Worm (Caenorhabditis elegans) whole organism, L2 larva: ENCODE data around the gene T01B6.1.
A peak's percentile ranks its signal among the peaks of the same experiment; 100 is the strongest.

ENCODE experiments used
- F13H6.1 ChIP-seq: sonication (generic microtip); optimal IDR thresholded peaks from 2 replicates; lab custom pipeline; 2016; ENCODE audit warnings: missing genetic modification characterization, missing compliant biosample characterization
- R02D3.7 ChIP-seq: fragments of 150-350 bp; optimal IDR thresholded peaks from 2 replicates; lab custom pipeline; 2014; ENCODE audit warnings: missing biosample characterization, missing genetic modification characterization
- Y55F3AM.14 ChIP-seq: fragments of 200-800 bp; sonication (Bioruptor generic); optimal IDR thresholded peaks from 2 replicates; lab custom pipeline; 2018; ENCODE audit warnings: mild to moderate bottlenecking, missing genetic modification characterization, missing compliant biosample characterization
- ZK546.5 ChIP-seq: sonication (generic microtip); optimal IDR thresholded peaks from 2 replicates; lab custom pipeline; 2017; ENCODE audit warnings: missing biosample characterization, missing genetic modification characterization
- alr-1 ChIP-seq: fragments of 150-350 bp; optimal IDR thresholded peaks from 2 replicates; lab custom pipeline; 2014; ENCODE audit warnings: missing biosample characterization, missing genetic modification characterization
- aly-2 ChIP-seq: fragments of 150-350 bp; optimal IDR thresholded peaks from 2 replicates; lab custom pipeline; 2014; ENCODE audit warnings: missing biosample characterization, missing genetic modification characterization
- ama-1 ChIP-seq: fragments of 150-350 bp; optimal IDR thresholded peaks from 2 replicates; lab custom pipeline; 2018; ENCODE audit warnings: inconsistent platforms
- blmp-1 ChIP-seq: sonication (generic microtip); optimal IDR thresholded peaks from 2 replicates; lab custom pipeline; 2017; ENCODE audit warnings: missing genetic modification characterization, mild to moderate bottlenecking, missing compliant biosample characterization, antibody characterized with exemption, moderate library complexity; ENCODE audit not compliant: insufficient read depth
- ceh-16 ChIP-seq: fragments of 150-350 bp; optimal IDR thresholded peaks from 2 replicates; lab custom pipeline; 2014; ENCODE audit warnings: missing biosample characterization, missing genetic modification characterization
- ceh-82 ChIP-seq: fragments of 150-350 bp; optimal IDR thresholded peaks from 2 replicates; lab custom pipeline; 2014; ENCODE audit warnings: missing biosample characterization, missing genetic modification characterization
- crh-2 ChIP-seq: sonication (generic microtip); optimal IDR thresholded peaks from 2 replicates; lab custom pipeline; 2017; ENCODE audit warnings: missing biosample characterization, missing genetic modification characterization
- dmd-4 ChIP-seq: sonication (generic microtip); optimal IDR thresholded peaks from 2 replicates; lab custom pipeline; 2017; ENCODE audit warnings: missing biosample characterization, missing genetic modification characterization
- egl-27 ChIP-seq: sonication (generic microtip); optimal IDR thresholded peaks from 3 replicates; lab custom pipeline; 2017; ENCODE audit warnings: missing biosample characterization, missing genetic modification reagents, missing genetic modification characterization
- elt-1 ChIP-seq: fragments of 150-350 bp; optimal IDR thresholded peaks from 2 replicates; lab custom pipeline; 2014; ENCODE audit warnings: missing biosample characterization, missing genetic modification characterization
- elt-3 ChIP-seq: sonication (generic microtip); optimal IDR thresholded peaks from 2 replicates; lab custom pipeline; 2017; ENCODE audit warnings: missing biosample characterization, missing genetic modification characterization
- gmeb-1 ChIP-seq: fragments of 150-350 bp; optimal IDR thresholded peaks from 2 replicates; lab custom pipeline; 2014; ENCODE audit warnings: missing biosample characterization, missing genetic modification characterization
- lin-11 ChIP-seq: fragments of 150-350 bp; sonication (generic microtip); optimal IDR thresholded peaks from 2 replicates; lab custom pipeline; 2014; ENCODE audit warnings: missing biosample characterization, missing genetic modification characterization, inconsistent platforms, mixed read lengths
- lin-13 ChIP-seq: fragments of 150-350 bp; optimal IDR thresholded peaks from 2 replicates; lab custom pipeline; 2014; ENCODE audit warnings: missing biosample characterization, missing genetic modification reagents, missing genetic modification characterization
- lin-39 ChIP-seq: fragments of 150-350 bp; optimal IDR thresholded peaks from 2 replicates; lab custom pipeline; 2014; ENCODE audit warnings: missing biosample characterization, missing genetic modification reagents, missing genetic modification characterization
- lsy-2 ChIP-seq, 2 experiments: fragments of 150-350 bp in 1 of 2; sonication (generic microtip) in 1 of 2; optimal IDR thresholded peaks; 2 replicates each; lab custom pipeline; 2014 to 2017; ENCODE audit warnings: missing biosample characterization in 2 of 2, missing genetic modification characterization in 2 of 2
- mab-5 ChIP-seq: fragments of 150-350 bp; optimal IDR thresholded peaks from 2 replicates; lab custom pipeline; 2014; ENCODE audit warnings: missing biosample characterization, missing genetic modification characterization
- mbf-1 ChIP-seq: sonication (generic microtip); optimal IDR thresholded peaks from 2 replicates; lab custom pipeline; 2017; ENCODE audit warnings: missing biosample characterization, missing genetic modification characterization
- mdl-1 ChIP-seq, 2 experiments: fragments of 150-350 bp in 1 of 2; sonication (generic microtip) in 1 of 2; optimal IDR thresholded peaks; 2 replicates each; lab custom pipeline; 2017; ENCODE audit warnings: missing biosample characterization in 2 of 2, missing genetic modification characterization in 2 of 2
- nhr-10 ChIP-seq: sonication (generic microtip); optimal IDR thresholded peaks from 2 replicates; lab custom pipeline; 2017; ENCODE audit warnings: missing biosample characterization, missing genetic modification characterization
- nhr-11 ChIP-seq: fragments of 150-350 bp; optimal IDR thresholded peaks from 2 replicates; lab custom pipeline; 2014; ENCODE audit warnings: missing biosample characterization, missing genetic modification characterization
- nhr-12 ChIP-seq: fragments of 150-350 bp; optimal IDR thresholded peaks from 2 replicates; lab custom pipeline; 2014; ENCODE audit warnings: missing biosample characterization, missing genetic modification characterization
- nhr-129 ChIP-seq: fragments of 150-350 bp; optimal IDR thresholded peaks from 2 replicates; lab custom pipeline; 2014; ENCODE audit warnings: missing biosample characterization, missing genetic modification characterization
- nhr-21 ChIP-seq: fragments of 150-350 bp; optimal IDR thresholded peaks from 2 replicates; lab custom pipeline; 2014; ENCODE audit warnings: missing biosample characterization, missing genetic modification characterization
- nhr-23 ChIP-seq: fragments of 150-350 bp; optimal IDR thresholded peaks from 2 replicates; lab custom pipeline; 2014; ENCODE audit warnings: missing biosample characterization, missing genetic modification reagents, missing genetic modification characterization
- nhr-237 ChIP-seq: fragments of 150-350 bp; optimal IDR thresholded peaks from 2 replicates; lab custom pipeline; 2014; ENCODE audit warnings: missing biosample characterization, missing genetic modification characterization
- nhr-25 ChIP-seq: fragments of 150-350 bp; sonication (generic microtip); optimal IDR thresholded peaks from 3 replicates; lab custom pipeline; 2014; ENCODE audit warnings: missing biosample characterization, missing genetic modification characterization
- nhr-6 ChIP-seq: fragments of 150-350 bp; optimal IDR thresholded peaks from 2 replicates; lab custom pipeline; 2014; ENCODE audit warnings: missing biosample characterization, missing genetic modification characterization
- nhr-77 ChIP-seq: fragments of 150-350 bp; optimal IDR thresholded peaks from 2 replicates; lab custom pipeline; 2014; ENCODE audit warnings: missing biosample characterization, missing genetic modification characterization
- peb-1 ChIP-seq: fragments of 150-350 bp; optimal IDR thresholded peaks from 2 replicates; lab custom pipeline; 2014; ENCODE audit warnings: missing biosample characterization, missing genetic modification characterization
- sem-4 ChIP-seq: fragments of 150-350 bp; optimal IDR thresholded peaks from 2 replicates; lab custom pipeline; 2014; ENCODE audit warnings: missing biosample characterization, missing genetic modification reagents, missing genetic modification characterization
- skn-1 ChIP-seq: sonication (generic microtip); optimal IDR thresholded peaks from 2 replicates; lab custom pipeline; 2017; ENCODE audit warnings: missing biosample characterization, missing genetic modification characterization
- sma-9 ChIP-seq, 2 experiments: fragments of 150-350 bp in 1 of 2; sonication (generic microtip) in 1 of 2; optimal IDR thresholded peaks; 2 replicates each; lab custom pipeline; 2014 to 2016; ENCODE audit warnings: missing genetic modification characterization in 2 of 2, mild to moderate bottlenecking in 1 of 2, missing biosample characterization in 1 of 2, missing compliant biosample characterization in 1 of 2, missing genetic modification reagents in 1 of 2, moderate library complexity in 1 of 2
- snpc-4 ChIP-seq: fragments of 150-350 bp; optimal IDR thresholded peaks from 2 replicates; lab custom pipeline; 2014; ENCODE audit warnings: missing biosample characterization, missing genetic modification characterization
- unc-39 ChIP-seq: fragments of 150-350 bp; optimal IDR thresholded peaks from 2 replicates; lab custom pipeline; 2014; ENCODE audit warnings: missing biosample characterization, missing genetic modification characterization
- unc-55 ChIP-seq: fragments of 150-350 bp; sonication (generic microtip); optimal IDR thresholded peaks from 3 replicates; lab custom pipeline; 2014; ENCODE audit warnings: missing biosample characterization, missing genetic modification reagents, missing genetic modification characterization
- unc-62 ChIP-seq: fragments of 150-350 bp; optimal IDR thresholded peaks from 2 replicates; lab custom pipeline; 2014; ENCODE audit warnings: missing biosample characterization, missing genetic modification reagents, missing genetic modification characterization
- zag-1 ChIP-seq: fragments of 150-350 bp; optimal IDR thresholded peaks from 2 replicates; lab custom pipeline; 2014; ENCODE audit warnings: missing biosample characterization, missing genetic modification characterization
- ztf-1 ChIP-seq: fragments of 200-800 bp; sonication (Bioruptor generic); conservative IDR thresholded peaks from 2 replicates; pipeline ENCODE4 v1.3.6; 2022; ENCODE audit warnings: missing genetic modification characterization, missing compliant biosample characterization
- ztf-11 ChIP-seq: sonication (generic microtip); optimal IDR thresholded peaks from 2 replicates; lab custom pipeline; 2017; ENCODE audit warnings: missing biosample characterization, missing genetic modification characterization
- ztf-4 ChIP-seq: fragments of 150-350 bp; optimal IDR thresholded peaks from 2 replicates; lab custom pipeline; 2014; ENCODE audit warnings: missing biosample characterization, missing genetic modification characterization

T01B6.1 gene

DNA sequence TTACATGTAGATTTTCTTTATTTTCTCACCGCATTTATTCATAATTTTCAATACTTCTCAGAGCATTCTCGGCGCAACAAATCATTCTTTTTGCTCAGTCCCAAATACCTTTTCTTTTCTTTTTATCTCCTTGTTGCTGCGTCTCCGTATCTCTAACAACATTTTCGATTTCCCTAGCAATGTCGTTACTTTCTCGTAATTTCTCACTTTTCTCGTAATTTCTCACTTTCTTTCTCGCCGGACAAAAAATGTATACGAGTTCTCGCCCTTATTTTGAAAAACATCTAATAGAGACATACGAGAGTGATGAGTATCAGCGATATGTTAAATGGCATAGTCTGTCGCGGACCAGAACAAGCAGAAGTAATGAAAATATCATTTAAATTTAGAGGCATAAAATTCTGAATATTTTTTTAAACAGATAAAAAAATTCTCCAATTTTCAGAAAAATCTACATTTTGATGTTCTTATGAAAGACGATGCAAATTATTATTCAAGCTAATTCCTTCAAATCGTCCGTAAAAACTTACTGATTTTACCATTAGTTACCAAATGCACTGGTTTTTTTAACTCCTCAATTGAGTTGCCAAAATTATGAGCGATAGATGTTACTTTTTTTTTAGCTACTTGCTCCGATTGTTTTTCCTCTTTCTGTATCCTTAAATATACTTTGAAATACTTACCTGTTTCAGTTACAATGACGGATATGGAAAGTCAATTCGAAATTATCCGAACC lies 40.0 kb downstream of the T01B6.1 start, which contains the start of gene F47G3.3:
Gene F47G3.3 (plus strand): TSS at position 686 of the 736 bp plus-strand sequence.
- TF ChIP-seq blmp-1 (tag; lab: Kevin White, UChicago) (peak; percentile 48), lin-39 (tag; lab: Kevin White, UChicago) (no peak), mab-5 (tag; lab: Kevin White, UChicago) (no peak), nhr-11 (tag; lab: Kevin White, UChicago) (no peak), skn-1 (tag; lab: Kevin White, UChicago) (no peak), elt-1 (no peak), nhr-237 (tag; lab: Kevin White, UChicago) (no peak)
- TF ChIP-seq, all 48 proteins: peak for 1

DNA sequence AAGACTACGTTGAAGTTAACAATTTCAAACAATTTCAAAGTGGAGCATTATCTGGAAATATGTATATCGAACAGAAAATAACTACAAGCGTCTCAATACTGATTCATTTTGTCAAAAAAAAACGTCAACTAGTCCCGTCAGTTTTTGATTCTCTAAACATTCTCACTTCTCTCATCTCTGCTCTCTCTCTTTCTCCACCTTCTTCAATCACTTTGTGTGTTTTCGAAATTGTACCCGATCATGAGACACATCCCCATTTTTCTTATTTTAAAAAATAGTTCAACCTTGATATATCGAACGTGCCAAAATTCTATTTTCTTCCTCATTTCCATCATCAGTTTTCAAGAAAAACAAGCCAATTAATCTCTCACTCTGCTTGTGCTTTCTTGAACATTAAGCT lies 45.3 kb downstream of the T01B6.1 start:
- peak; percentile 43 for TF ChIP-seq nhr-129 (tag; lab: Kevin White, UChicago)
- TF ChIP-seq nhr-25 (tag; lab: Kevin White, UChicago), result peak; percentile 9
- TF ChIP-seq lin-39 (tag; lab: Kevin White, UChicago), result no peak
- no peak for TF ChIP-seq nhr-12

DNA sequence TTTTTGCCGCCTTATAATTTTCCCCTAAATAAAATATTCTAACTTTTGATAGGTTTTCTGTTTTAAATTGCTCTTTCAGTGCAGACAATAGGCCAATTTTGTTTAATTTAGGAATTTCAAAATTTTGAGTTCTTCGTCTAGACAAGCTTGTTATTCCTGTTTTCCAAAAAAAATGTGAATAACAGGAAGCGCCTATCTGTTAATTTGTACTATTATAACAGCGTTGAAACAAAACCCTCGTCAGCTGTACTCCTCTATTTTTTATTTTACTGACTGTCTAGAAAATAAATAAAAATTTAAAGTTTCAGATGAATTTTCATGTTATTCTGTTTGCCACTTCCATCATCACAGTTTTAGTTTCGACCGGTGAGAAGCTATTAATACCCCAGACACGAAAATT lies 45.8 kb downstream of the T01B6.1 start, which contains the start of gene F47G3.4:
Gene F47G3.4 (plus strand): TSS at position 301 of the 400 bp plus-strand sequence.
- TF ChIP-seq unc-39, result no peak
- no peak for TF ChIP-seq elt-1
- TF ChIP-seq blmp-1 (tag; lab: Kevin White, UChicago), result no peak
- TF ChIP-seq, all 48 proteins: peak for 0

- TF ChIP-seq gmeb-1, result peak; percentile 56
- TF ChIP-seq lin-13 (GFP tag; lab: Kevin White, UChicago), result peak; percentile 24
- TF ChIP-seq mab-5 (tag; lab: Kevin White, UChicago), result no peak
- TF ChIP-seq nhr-10 (tag; lab: Kevin White, UChicago), result no peak
- no peak for TF ChIP-seq egl-27 (tag; lab: Kevin White, UChicago)
- TF ChIP-seq sem-4 (tag; lab: Kevin White, UChicago), result peak; percentile 35
- no peak for TF ChIP-seq ztf-11 (tag; lab: Kevin White, UChicago)
- no peak for TF ChIP-seq Y55F3AM.14 (GFP tag; lab: Kevin White, UChicago)
- no peak for TF ChIP-seq R02D3.7 (tag; lab: Kevin White, UChicago)
- TF ChIP-seq ZK546.5 (tag; lab: Kevin White, UChicago), result no peak
- TF ChIP-seq zag-1 (tag; lab: Kevin White, UChicago), result no peak
- TF ChIP-seq nhr-6, result no peak
- no peak for TF ChIP-seq snpc-4 (tag; lab: Kevin White, UChicago)
- TF ChIP-seq nhr-23 (tag; lab: Kevin White, UChicago), result no peak
- TF ChIP-seq elt-1, result no peak
- no peak for TF ChIP-seq elt-3
- TF ChIP-seq mbf-1, result no peak
- peak; percentile 17 for TF ChIP-seq lin-11 (tag; lab: Kevin White, UChicago)
- TF ChIP-seq F13H6.1 (tag; lab: Kevin White, UChicago), result peak; percentile 59
- TF ChIP-seq nhr-21 (tag; lab: Kevin White, UChicago), result peak; percentile 50
- TF ChIP-seq ceh-16 (tag; lab: Kevin White, UChicago), result peak; percentile 29
- no peak for TF ChIP-seq ama-1 (lab: Kevin White, UChicago)
- TF ChIP-seq ztf-1 (GFP tag; lab: Robert Waterston, UW), result no peak
- no peak for TF ChIP-seq skn-1 (tag; lab: Kevin White, UChicago)
- TF ChIP-seq lin-39 (tag; lab: Kevin White, UChicago), result no peak
- TF ChIP-seq ceh-82 (tag; lab: Kevin White, UChicago), result no peak
- TF ChIP-seq dmd-4 (tag; lab: Kevin White, UChicago), result no peak
- peak; percentile 6 for TF ChIP-seq ztf-4 (tag; lab: Kevin White, UChicago)
- TF ChIP-seq sma-9 (GFP tag; optimal IDR thresholded peaks at IDR 0.05; lab: Kevin White, UChicago), result peak; percentile 44
- TF ChIP-seq sma-9 (tag; optimal IDR thresholded peaks at IDR 0.05; lab: Kevin White, UChicago), result no peak
- peak; percentile 50 for TF ChIP-seq nhr-25 (tag; lab: Kevin White, UChicago)
- peak; percentile 60 for TF ChIP-seq crh-2
- no peak for TF ChIP-seq unc-39
- TF ChIP-seq nhr-237 (tag; lab: Kevin White, UChicago), result no peak
- peak; percentile 71 for TF ChIP-seq unc-55 (GFP tag; lab: Kevin White, UChicago)
- no peak for TF ChIP-seq unc-62 (GFP tag; lab: Kevin White, UChicago)
- TF ChIP-seq aly-2 (tag; lab: Kevin White, UChicago), result no peak
- no peak for TF ChIP-seq nhr-77 (tag; lab: Kevin White, UChicago)
- TF ChIP-seq mdl-1 (tag; optimal IDR thresholded peaks at IDR 0.05; lab: Kevin White, UChicago), result no peak
- TF ChIP-seq alr-1 (tag; lab: Kevin White, UChicago), result no peak
- no peak for TF ChIP-seq peb-1 (tag; lab: Kevin White, UChicago)
- TF ChIP-seq nhr-11 (tag; lab: Kevin White, UChicago), result no peak
- TF ChIP-seq nhr-129 (tag; lab: Kevin White, UChicago), result peak; percentile 30
- peak; percentile 30 to 79 for TF ChIP-seq lsy-2 (tag; optimal IDR thresholded peaks at IDR 0.05; lab: Kevin White, UChicago)
- no peak for TF ChIP-seq nhr-12
Measured at ce11 chrX:2382227-2382626, 46.7 kb downstream of the T01B6.1 start.
